Worm (Caenorhabditis elegans) whole organism, L4 larva: ENCODE measurements around the gene F52C9.3.
A peak's percentile ranks its signal among the peaks of the same experiment; 100 is the strongest.

Experiments
- R02D3.7 ChIP-seq: fragments of 150-350 bp; sonication (generic microtip); optimal IDR thresholded peaks from 3 replicates; lab custom pipeline; 2014; ENCODE audit warnings: missing biosample characterization, missing genetic modification characterization
- T26A8.4 ChIP-seq: fragments of 200-800 bp; sonication (Bioruptor generic); IDR thresholded peaks from 2 replicates; pipeline ENCODE4 v1.3.6; 2022; ENCODE audit warnings: missing genetic modification characterization, missing compliant biosample characterization
- Y105C5A.15 ChIP-seq: fragments of 200-800 bp; sonication (Bioruptor generic); IDR thresholded peaks from 2 replicates; pipeline ENCODE4 v1.3.6; 2022; ENCODE audit warnings: missing genetic modification characterization, missing compliant biosample characterization
- Y48G9A.11 ChIP-seq: fragments of 200-800 bp; sonication (Bioruptor generic); IDR thresholded peaks from 2 replicates; pipeline ENCODE4 v1.3.6; 2022; ENCODE audit warnings: missing genetic modification reagents, missing genetic modification characterization, missing compliant biosample characterization
- ZK337.2 ChIP-seq: fragments of 200-800 bp; sonication (Bioruptor generic); IDR thresholded peaks from 2 replicates; pipeline ENCODE4 v1.3.6; 2022; ENCODE audit warnings: missing genetic modification reagents, missing genetic modification characterization, missing compliant biosample characterization
- aha-1 ChIP-seq: fragments of 150-350 bp; peaks from one replicate; lab custom pipeline; 2014; ENCODE audit warnings: missing biosample characterization, missing genetic modification characterization
- ama-1 ChIP-seq: fragments of 150-350 bp; optimal IDR thresholded peaks from 2 replicates; lab custom pipeline; 2014; ENCODE audit warnings: inconsistent platforms, mixed read lengths
- ceh-20 ChIP-seq: fragments of 200-800 bp; sonication (Bioruptor generic); IDR thresholded peaks from 2 replicates; pipeline ENCODE4 v1.3.6; 2022; ENCODE audit warnings: missing genetic modification reagents, missing genetic modification characterization, missing compliant biosample characterization
- ceh-32 ChIP-seq: sonication (generic microtip); optimal IDR thresholded peaks from 2 replicates; lab custom pipeline; 2016; ENCODE audit warnings: mild to moderate bottlenecking, missing genetic modification characterization, missing compliant biosample characterization; ENCODE audit not compliant: poor library complexity
- ceh-44 ChIP-seq: fragments of 200-800 bp; sonication (Bioruptor generic); IDR thresholded peaks from 2 replicates; pipeline ENCODE4 v1.3.6; 2022; ENCODE audit warnings: missing genetic modification reagents, missing genetic modification characterization, missing compliant biosample characterization
- ces-1 ChIP-seq: fragments of 150-350 bp; sonication (generic microtip); optimal IDR thresholded peaks from 4 replicates; lab custom pipeline; 2014; ENCODE audit warnings: missing biosample characterization, missing genetic modification reagents, missing genetic modification characterization
- cey-2 ChIP-seq: sonication (generic microtip); optimal IDR thresholded peaks from 3 replicates; lab custom pipeline; 2017; ENCODE audit warnings: missing genetic modification characterization, mild to moderate bottlenecking, missing compliant biosample characterization, antibody characterized with exemption, borderline replicate concordance; ENCODE audit not compliant: insufficient read depth
- daf-19 ChIP-seq: fragments of 200-800 bp; sonication (Bioruptor generic); conservative IDR thresholded peaks from 2 replicates; pipeline ENCODE4 v1.3.6; 2022; ENCODE audit warnings: missing genetic modification characterization, missing compliant biosample characterization
- fkh-10 ChIP-seq: fragments of 150-350 bp; optimal IDR thresholded peaks from 2 replicates; lab custom pipeline; 2014; ENCODE audit warnings: missing biosample characterization, missing genetic modification reagents, missing genetic modification characterization
- fos-1 ChIP-seq: fragments of 150-350 bp; optimal IDR thresholded peaks from 2 replicates; lab custom pipeline; 2014; ENCODE audit warnings: missing biosample characterization, missing genetic modification characterization
- gei-8 ChIP-seq: fragments of 200-800 bp; sonication (Bioruptor generic); optimal IDR thresholded peaks from 2 replicates; lab custom pipeline; 2018; ENCODE audit warnings: mild to moderate bottlenecking, missing genetic modification characterization, missing compliant biosample characterization
- hif-1 ChIP-seq, 2 experiments: sonication (generic microtip); optimal IDR thresholded peaks; 2 replicates each; lab custom pipeline; 2016 to 2017; ENCODE audit warnings: missing compliant biosample characterization in 2 of 2, missing genetic modification characterization in 2 of 2, missing genetic modification reagents in 2 of 2, missing genotype in 2 of 2, mild to moderate bottlenecking in 1 of 2
- hlh-30 ChIP-seq: sonication (generic microtip); optimal IDR thresholded peaks from 2 replicates; lab custom pipeline; 2017; ENCODE audit warnings: antibody characterized with exemption, mild to moderate bottlenecking, missing genetic modification characterization, missing compliant biosample characterization; ENCODE audit not compliant: insufficient read depth
- hmg-1.1 ChIP-seq: fragments of 200-800 bp; sonication (Bioruptor generic); IDR thresholded peaks from 2 replicates; pipeline ENCODE4 v1.3.6; 2022; ENCODE audit warnings: missing genetic modification reagents, missing genetic modification characterization, missing compliant biosample characterization
- jun-1 ChIP-seq: fragments of 150-350 bp; optimal IDR thresholded peaks from 2 replicates; lab custom pipeline; 2014; ENCODE audit warnings: missing biosample characterization, missing genetic modification reagents, missing genetic modification characterization
- lim-7 ChIP-seq: fragments of 200-800 bp; sonication (Bioruptor generic); IDR thresholded peaks from 2 replicates; pipeline ENCODE4 v1.3.6; 2022; ENCODE audit warnings: missing genetic modification characterization, missing compliant biosample characterization
- lin-15B ChIP-seq: fragments of 150-350 bp; sonication (generic microtip); optimal IDR thresholded peaks from 3 replicates; lab custom pipeline; 2014; ENCODE audit warnings: missing biosample characterization, missing genetic modification characterization
- lin-38 ChIP-seq: fragments of 200-800 bp; sonication (Bioruptor generic); IDR thresholded peaks from 2 replicates; pipeline ENCODE4 v1.3.6; 2022; ENCODE audit warnings: missing genetic modification reagents, missing genetic modification characterization, missing compliant biosample characterization
- lin-39 ChIP-seq: fragments of 150-350 bp; optimal IDR thresholded peaks from 2 replicates; lab custom pipeline; 2014; ENCODE audit warnings: missing biosample characterization, missing genetic modification reagents, missing genetic modification characterization
- madf-5 ChIP-seq, 2 experiments: fragments of 200-800 bp; sonication (Bioruptor generic); IDR thresholded peaks; 2 replicates each; pipeline ENCODE4 v1.3.6; 2022; ENCODE audit warnings: missing compliant biosample characterization in 2 of 2, missing genetic modification characterization in 2 of 2
- mdt-29 ChIP-seq: fragments of 200-800 bp; sonication (Bioruptor generic); IDR thresholded peaks from 2 replicates; pipeline ENCODE4 v1.3.6; 2022; ENCODE audit warnings: missing genetic modification reagents, missing genetic modification characterization, missing compliant biosample characterization
- mes-2 ChIP-seq: sonication (generic microtip); optimal IDR thresholded peaks from 2 replicates; lab custom pipeline; 2016; ENCODE audit warnings: missing genotype, mild to moderate bottlenecking, missing genetic modification characterization, missing compliant biosample characterization; ENCODE audit not compliant: poor library complexity, severe bottlenecking
- mxl-2 ChIP-seq: fragments of 200-800 bp; sonication (Bioruptor generic); conservative IDR thresholded peaks from 2 replicates; pipeline ENCODE4 v1.3.6; 2022; ENCODE audit warnings: missing genetic modification reagents, missing genetic modification characterization, missing compliant biosample characterization
- nhr-10 ChIP-seq: fragments of 150-350 bp; optimal IDR thresholded peaks from 2 replicates; lab custom pipeline; 2014; ENCODE audit warnings: missing biosample characterization, missing genetic modification characterization
- nhr-41 ChIP-seq: fragments of 200-800 bp; sonication (Bioruptor generic); IDR thresholded peaks from 2 replicates; pipeline ENCODE4 v1.3.6; 2022; ENCODE audit warnings: missing genetic modification reagents, missing genetic modification characterization, missing compliant biosample characterization
- nhr-42 ChIP-seq: fragments of 200-800 bp; sonication (Bioruptor generic); IDR thresholded peaks from 2 replicates; pipeline ENCODE4 v1.3.6; 2022; ENCODE audit warnings: missing genetic modification characterization, missing compliant biosample characterization
- nhr-48 ChIP-seq: sonication (generic microtip); optimal IDR thresholded peaks from 2 replicates; lab custom pipeline; 2016; ENCODE audit warnings: mild to moderate bottlenecking, missing genetic modification characterization, missing compliant biosample characterization
- nhr-77 ChIP-seq: fragments of 150-350 bp; optimal IDR thresholded peaks from 2 replicates; lab custom pipeline; 2014; ENCODE audit warnings: missing biosample characterization, missing genetic modification characterization
- pha-4 ChIP-seq, 2 experiments: fragments of 150-350 bp in 1 of 2; fragments of 200-800 bp in 1 of 2; sonication (Bioruptor generic) in 1 of 2; IDR thresholded peaks in 1 of 2; optimal IDR thresholded peaks in 1 of 2; 2 replicates each; pipeline versions ENCODE4 v1.3.6 to Lab custom; 2014 to 2022; ENCODE audit warnings: missing genetic modification characterization in 2 of 2, missing genetic modification reagents in 2 of 2, missing biosample characterization in 1 of 2, missing compliant biosample characterization in 1 of 2
- php-3 ChIP-seq: fragments of 200-800 bp; sonication (Bioruptor generic); IDR thresholded peaks from 2 replicates; pipeline ENCODE4 v1.3.6; 2022; ENCODE audit warnings: missing genetic modification reagents, missing genetic modification characterization, missing compliant biosample characterization
- pqm-1 ChIP-seq: sonication (generic microtip); optimal IDR thresholded peaks from 2 replicates; lab custom pipeline; 2017; ENCODE audit warnings: missing biosample characterization, missing genetic modification characterization
- sdz-12 ChIP-seq: fragments of 200-800 bp; sonication (Bioruptor generic); optimal IDR thresholded peaks from 2 replicates; lab custom pipeline; 2018; ENCODE audit warnings: mild to moderate bottlenecking, missing genetic modification characterization, missing compliant biosample characterization
- skn-1 ChIP-seq: fragments of 150-350 bp; optimal IDR thresholded peaks from 2 replicates; lab custom pipeline; 2014; ENCODE audit warnings: missing biosample characterization, missing genetic modification characterization
- snpc-4 ChIP-seq: fragments of 150-350 bp; optimal IDR thresholded peaks from 2 replicates; lab custom pipeline; 2014; ENCODE audit warnings: missing biosample characterization, missing genetic modification characterization
- spr-1 ChIP-seq: sonication (generic microtip); optimal IDR thresholded peaks from 2 replicates; lab custom pipeline; 2016; ENCODE audit warnings: mild to moderate bottlenecking, missing genetic modification characterization, missing compliant biosample characterization
- tag-97 ChIP-seq: fragments of 200-800 bp; sonication (Bioruptor generic); IDR thresholded peaks from 2 replicates; pipeline ENCODE4 v1.3.6; 2022; ENCODE audit warnings: missing genetic modification characterization, missing compliant biosample characterization
- tra-1 ChIP-seq: fragments of 200-800 bp; sonication (Bioruptor generic); IDR thresholded peaks from 2 replicates; pipeline ENCODE4 v1.3.6; 2022; ENCODE audit warnings: missing genetic modification reagents, missing genetic modification characterization, missing compliant biosample characterization
- unc-39 ChIP-seq: sonication (generic microtip); optimal IDR thresholded peaks from 2 replicates; lab custom pipeline; 2017; ENCODE audit warnings: missing biosample characterization, missing genetic modification characterization
- unc-62 ChIP-seq, 3 experiments: fragments of 150-350 bp in 1 of 3; sonication (generic microtip); optimal IDR thresholded peaks in 2 of 3; peaks in 1 of 3; 1 replicate in 1 of 3; 2 replicates in 2 of 3; lab custom pipeline; 2014 to 2017; ENCODE audit warnings: missing biosample characterization in 3 of 3, missing genetic modification characterization in 3 of 3, missing genetic modification reagents in 3 of 3, missing genotype in 1 of 3
- zfp-3 ChIP-seq: fragments of 200-800 bp; sonication (Bioruptor generic); conservative IDR thresholded peaks from 2 replicates; pipeline ENCODE4 v1.3.6; 2022; ENCODE audit warnings: missing genetic modification reagents, missing genetic modification characterization, missing compliant biosample characterization
- zip-11 ChIP-seq: fragments of 200-800 bp; sonication (Bioruptor generic); IDR thresholded peaks from 2 replicates; pipeline ENCODE4 v1.3.6; 2022; ENCODE audit warnings: missing genetic modification characterization, missing compliant biosample characterization
- zip-2 ChIP-seq: fragments of 150-350 bp; optimal IDR thresholded peaks from 2 replicates; lab custom pipeline; 2014; ENCODE audit warnings: missing biosample characterization, missing genetic modification characterization
- ztf-11 ChIP-seq: fragments of 150-350 bp; optimal IDR thresholded peaks from 2 replicates; lab custom pipeline; 2014; ENCODE audit warnings: missing biosample characterization, missing genetic modification characterization
- ztf-7 ChIP-seq: fragments of 150-350 bp; optimal IDR thresholded peaks from 2 replicates; lab custom pipeline; 2014; ENCODE audit warnings: missing biosample characterization, missing genetic modification characterization

The F52C9.3 gene

ce11 chrIII:5304044-5304443, 17.6 kb upstream of the F52C9.3 start:
- TF ChIP-seq pha-4 (GFP tag; IDR thresholded peaks at IDR 0.05; lab: Robert Waterston, UW) (no peak), pha-4 (tag; optimal IDR thresholded peaks at IDR 0.05; lab: Kevin White, UChicago) (no peak), unc-62 (GFP tag; optimal IDR thresholded peaks at IDR 0.05 in 1 of 2; lab: Kevin White, UChicago) (peak in 1 of 2 experiments; percentile 98), unc-62 (tag; optimal IDR thresholded peaks at IDR 0.05; lab: Kevin White, UChicago) (no peak)

DNA sequence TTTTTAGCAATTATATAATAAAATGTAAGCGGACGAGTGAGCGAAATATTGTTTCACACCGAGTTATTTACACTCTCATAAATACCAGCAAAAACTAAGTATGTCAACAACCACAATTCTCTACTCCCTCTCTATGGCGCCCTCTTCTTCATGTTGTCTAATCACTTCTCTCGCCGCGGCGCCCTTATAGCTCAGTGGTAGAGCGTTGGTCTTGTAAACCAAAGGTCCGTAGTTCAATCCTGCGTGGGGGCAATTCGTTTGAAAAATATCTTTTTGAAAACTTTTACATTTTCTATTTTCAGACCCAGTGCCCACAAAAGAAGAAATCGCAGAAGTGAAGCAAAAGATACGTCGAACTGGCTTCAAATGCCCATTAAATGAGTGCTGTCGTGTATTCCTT, 16.0 kb upstream of the F52C9.3 start:
- TF ChIP-seq nhr-41 (GFP tag; lab: Robert Waterston, UW): peak; percentile 96
- peak; percentile 37 for TF ChIP-seq aha-1 (tag; lab: Kevin White, UChicago)
- TF ChIP-seq ceh-32 (tag; lab: Kevin White, UChicago): no peak
- no peak for TF ChIP-seq R02D3.7 (tag; lab: Kevin White, UChicago)
- TF ChIP-seq fos-1 (tag; lab: Kevin White, UChicago): no peak
- TF ChIP-seq tag-97: no peak
- peak; percentile 88 to 97 for TF ChIP-seq madf-5 (GFP tag; IDR thresholded peaks at IDR 0.05; lab: Robert Waterston, UW)
- peak; percentile 44; the same call in 1 of the 2 replicates for TF ChIP-seq mdt-29 (GFP tag; lab: Robert Waterston, UW)
- peak; percentile 91 for TF ChIP-seq Y105C5A.15 (GFP tag; lab: Robert Waterston, UW)
- TF ChIP-seq ama-1 (lab: Kevin White, UChicago): no peak
- TF ChIP-seq ztf-7 (tag; lab: Kevin White, UChicago): peak; percentile 63
- TF ChIP-seq nhr-42: peak; percentile 75
- TF ChIP-seq gei-8: peak; percentile 74
- peak; percentile 92 for TF ChIP-seq hmg-1.1 (GFP tag; lab: Robert Waterston, UW)
- peak; percentile 91 for TF ChIP-seq T26A8.4 (GFP tag; lab: Robert Waterston, UW)
- 0 out of 2 replicates have a peak, but pooled peaks have one; percentile 40 for TF ChIP-seq zfp-3 (GFP tag; lab: Robert Waterston, UW)
- TF ChIP-seq hif-1 (tag; optimal IDR thresholded peaks at IDR 0.05; lab: Kevin White, UChicago): peak; percentile 15 to 62
- no peak for TF ChIP-seq ztf-11
- TF ChIP-seq daf-19: peak; percentile 93
- TF ChIP-seq lim-7 (GFP tag; lab: Robert Waterston, UW): peak; percentile 99
- TF ChIP-seq ceh-44 (GFP tag; lab: Robert Waterston, UW): peak; percentile 78
- TF ChIP-seq ZK337.2 (GFP tag; lab: Robert Waterston, UW): peak; percentile 84
- TF ChIP-seq nhr-10 (tag; lab: Kevin White, UChicago): no peak
- peak; percentile 0 for TF ChIP-seq nhr-77
- no peak for TF ChIP-seq pqm-1
- TF ChIP-seq fkh-10 (GFP tag; lab: Kevin White, UChicago): peak; percentile 5
- TF ChIP-seq lin-39 (tag; lab: Kevin White, UChicago): no peak
- no peak for TF ChIP-seq ces-1 (GFP tag; lab: Kevin White, UChicago)
- TF ChIP-seq mxl-2 (GFP tag; lab: Robert Waterston, UW): peak; percentile 86
- TF ChIP-seq hlh-30 (tag; lab: Kevin White, UChicago): peak; percentile 49
- TF ChIP-seq snpc-4 (tag; lab: Kevin White, UChicago): no peak
- TF ChIP-seq jun-1 (tag; lab: Kevin White, UChicago): no peak
- no peak for TF ChIP-seq zip-2
- TF ChIP-seq ceh-20 (GFP tag; lab: Robert Waterston, UW): peak; percentile 68; the same call in 1 of the 2 replicates
- no peak for TF ChIP-seq nhr-48 (tag; lab: Kevin White, UChicago)
- peak; percentile 86 for TF ChIP-seq lin-38 (GFP tag; lab: Robert Waterston, UW)
- peak; percentile 90 for TF ChIP-seq Y48G9A.11 (GFP tag; lab: Robert Waterston, UW)
- TF ChIP-seq lin-15B (tag; lab: Kevin White, UChicago): no peak
- peak; percentile 83 for TF ChIP-seq tra-1 (GFP tag; lab: Robert Waterston, UW)
- peak; percentile 81 for TF ChIP-seq mes-2 (tag; lab: Kevin White, UChicago)
- peak; percentile 92 for TF ChIP-seq sdz-12 (GFP tag; lab: Kevin White, UChicago)
- TF ChIP-seq spr-1: peak; percentile 69
- TF ChIP-seq php-3 (GFP tag; lab: Robert Waterston, UW): peak; percentile 75
- peak; percentile 85; the same call in 1 of the 2 replicates for TF ChIP-seq zip-11
- TF ChIP-seq unc-39: no peak
- TF ChIP-seq skn-1 (tag; lab: Kevin White, UChicago): no peak
- TF ChIP-seq cey-2 (tag; lab: Kevin White, UChicago): no peak
